Fruit fly (Drosophila melanogaster): ENCODE data around the gene Pdp1.
A peak's percentile ranks its signal among the peaks of the same experiment; 100 is the strongest.

Gene Pdp1

DNA sequence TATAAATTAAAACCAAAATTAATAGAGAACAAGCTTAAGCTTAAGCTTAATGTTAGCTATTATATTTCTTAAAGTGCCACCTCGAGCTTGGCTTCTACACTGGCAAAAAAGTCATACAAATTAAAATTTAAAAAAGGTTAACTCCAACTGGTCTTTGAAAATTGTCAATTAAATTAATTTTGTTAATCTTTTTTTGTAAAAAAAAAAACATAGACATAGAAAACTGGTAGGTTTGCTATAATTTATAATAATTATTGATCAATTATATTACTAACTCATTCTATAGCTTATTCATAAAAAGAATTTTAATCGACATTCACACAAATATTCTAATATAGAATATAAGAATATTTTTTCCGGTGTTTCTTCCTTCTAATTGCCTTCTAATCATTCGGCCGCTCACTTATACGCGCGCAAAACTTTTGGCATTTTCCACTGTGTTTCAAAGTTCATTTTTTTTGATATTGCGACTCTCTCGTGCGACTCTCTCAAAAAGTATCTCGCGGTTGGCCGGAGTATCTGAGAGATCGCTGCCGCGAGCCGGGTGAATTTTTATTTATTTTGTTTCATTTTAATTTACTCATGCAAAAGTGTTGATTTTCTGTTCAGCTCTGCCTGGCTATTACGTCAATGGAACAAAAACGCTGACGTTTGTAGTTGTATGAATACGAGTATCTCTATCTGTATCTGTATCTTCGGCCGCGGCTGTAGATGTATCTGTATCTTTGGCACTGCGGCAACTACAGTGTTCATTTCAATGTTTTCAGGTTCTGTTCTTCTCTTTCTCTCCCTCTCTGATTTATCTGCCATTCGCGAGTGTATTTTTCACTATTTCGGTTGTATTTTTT lies 11.2 kb downstream of the Pdp1 start (continued):
- TF ChIP-seq NK7.1 (GFP tag; optimal IDR thresholded peaks at IDR 0.05) (no peak), CG18476 (GFP tag; optimal IDR thresholded peaks at IDR 0.05) (peak; percentile 28), CG34422 (GFP tag; IDR thresholded peaks at IDR 0.05) (peak; percentile 52; the same call in 1 of the 3 replicates), NFAT (GFP tag; IDR thresholded peaks at IDR 0.05) (peak; percentile 17; the same call in 1 of the 2 replicates), fd3F (GFP tag; optimal IDR thresholded peaks at IDR 0.05) (peak; percentile 89), ind (GFP tag; optimal IDR thresholded peaks at IDR 0.05) (peak; percentile 80), so (GFP tag; IDR thresholded peaks at IDR 0.05) (peak; percentile 11; the same call in 1 of the 3 replicates)

DNA sequence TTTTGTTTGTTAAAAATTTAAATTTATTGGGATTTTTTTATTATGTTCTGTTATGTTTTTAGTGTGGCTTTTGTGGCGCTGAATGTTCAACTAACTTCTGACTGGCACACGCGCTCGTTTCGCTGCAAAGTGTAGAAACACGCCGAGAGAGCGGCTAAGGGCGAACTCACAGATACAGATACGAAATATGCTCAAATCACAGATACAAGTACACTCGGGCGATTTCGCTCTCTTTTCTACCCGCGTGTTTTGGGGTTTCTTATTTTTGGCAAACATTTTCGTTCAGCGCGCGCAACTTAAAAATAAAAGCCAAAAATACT lies 11.8 kb downstream of the Pdp1 start:
- peak; percentile 2 for TF ChIP-seq Deaf1 (tag; optimal IDR thresholded peaks at IDR 0.05)
- TF ChIP-seq CG16815 (GFP tag; optimal IDR thresholded peaks at IDR 0.05) = no peak
- TF ChIP-seq NK7.1 (GFP tag; optimal IDR thresholded peaks at IDR 0.05) = no peak
- TF ChIP-seq CG12769 (tag; optimal IDR thresholded peaks at IDR 0.05) = no peak
- TF ChIP-seq chinmo (GFP tag; IDR thresholded peaks at IDR 0.05; ENCODE audit: partially characterized antibody) = peak; percentile 33; the same call in 1 of the 4 replicates
- TF ChIP-seq CG11456 (GFP tag; IDR thresholded peaks at IDR 0.05) = peak; percentile 49; the same call in 1 of the 3 replicates
- peak in 1 of 2 experiments; percentile 60 for TF ChIP-seq Trl (optimal IDR thresholded peaks at IDR 0.05)
- no peak for TF ChIP-seq Trl (GFP tag; optimal IDR thresholded peaks at IDR 0.05)
- TF ChIP-seq CG18262 (tag; optimal IDR thresholded peaks at IDR 0.05) = no peak
- TF ChIP-seq CG3281 (GFP tag; optimal IDR thresholded peaks at IDR 0.05) = no peak
- 0 out of 3 replicates have a peak, but pooled peaks have one; percentile 27 for TF ChIP-seq otp (GFP tag; IDR thresholded peaks at IDR 0.05)
- TF ChIP-seq ab (GFP tag; optimal IDR thresholded peaks at IDR 0.05) = no peak
- no peak for TF ChIP-seq Mrtf (GFP tag; IDR thresholded peaks at IDR 0.05)
- peak; percentile 40; the same call in 1 of the 2 replicates for TF ChIP-seq NFAT (GFP tag; IDR thresholded peaks at IDR 0.05)
- no peak for TF ChIP-seq CG10321 (GFP tag; IDR thresholded peaks at IDR 0.05)
- TF ChIP-seq cg (GFP tag; optimal IDR thresholded peaks at IDR 0.05) = peak; percentile 51
- TF ChIP-seq Awh (GFP tag; IDR thresholded peaks at IDR 0.05) = 0 out of 2 replicates have a peak, but pooled peaks have one; percentile 5
- TF ChIP-seq CG17912 (GFP tag; optimal IDR thresholded peaks at IDR 0.05) = no peak
- TF ChIP-seq psq (GFP tag; optimal IDR thresholded peaks at IDR 0.05) = no peak
- peak; percentile 56 for TF ChIP-seq Ets65A (GFP tag)
- no peak for TF ChIP-seq Dfd (GFP tag; optimal IDR thresholded peaks at IDR 0.05)
- no peak for TF ChIP-seq CG9437 (GFP tag; optimal IDR thresholded peaks at IDR 0.05)
- no peak for TF ChIP-seq luna (GFP tag; optimal IDR thresholded peaks at IDR 0.05)
- no peak for TF ChIP-seq ham (GFP tag; IDR thresholded peaks at IDR 0.05)

DNA sequence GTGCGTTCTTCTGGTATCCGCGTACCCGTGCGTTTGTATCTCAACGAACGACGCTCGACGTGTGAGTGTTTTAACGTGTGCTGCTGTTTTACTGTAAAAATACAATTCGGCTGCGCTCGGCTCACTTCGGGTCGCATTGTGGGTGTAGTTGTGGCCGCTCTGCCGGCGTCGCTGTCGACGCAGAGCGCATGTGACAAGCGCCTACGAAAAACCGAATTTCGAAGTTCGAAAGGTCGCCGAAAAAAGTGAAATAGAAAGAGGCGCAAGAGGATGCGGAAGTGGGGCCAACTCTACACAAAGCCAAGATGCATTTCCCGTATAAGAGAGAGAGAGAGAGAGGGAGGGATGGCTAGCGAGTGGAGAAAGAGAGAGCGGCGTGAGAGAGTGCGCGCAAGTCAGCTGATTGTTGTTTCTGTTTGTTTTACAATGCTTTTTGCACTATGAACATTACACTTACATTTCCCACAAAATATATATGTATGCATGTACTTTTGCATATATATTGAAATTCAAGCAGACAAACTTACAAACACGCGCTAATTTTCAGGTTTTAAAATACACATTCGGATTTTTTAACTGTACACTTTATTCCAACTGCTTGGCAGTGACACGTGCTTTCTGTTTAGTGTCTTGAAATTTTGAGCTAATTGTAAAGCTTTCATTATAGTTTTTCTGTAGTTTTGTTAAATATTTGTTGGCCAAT lies 12.3 kb downstream of the Pdp1 start:
- TF ChIP-seq zf30C (GFP tag; optimal IDR thresholded peaks at IDR 0.05) (peak; percentile 50), CG17186 (GFP tag; optimal IDR thresholded peaks at IDR 0.05) (peak; percentile 71), kah (GFP tag; optimal IDR thresholded peaks at IDR 0.05) (peak; percentile 91), CG1832 (GFP tag; optimal IDR thresholded peaks at IDR 0.05) (no peak), ranshi (GFP tag; IDR thresholded peaks at IDR 0.05) (no peak; the same call in 1 of the 2 replicates), MBD-R2 (GFP tag; IDR thresholded peaks at IDR 0.05) (no peak), CG15011 (GFP tag; optimal IDR thresholded peaks at IDR 0.05) (peak; percentile 63), Taf1 (GFP tag; IDR thresholded peaks at IDR 0.05) (no peak), BtbVII (GFP tag; optimal IDR thresholded peaks at IDR 0.05) (peak; percentile 91), CG6272 (GFP tag; IDR thresholded peaks at IDR 0.05) (no peak), Spps (tag; optimal IDR thresholded peaks at IDR 0.05) (peak; percentile 60), ems (GFP tag; optimal IDR thresholded peaks at IDR 0.05) (peak; percentile 14), CG14710 (tag; optimal IDR thresholded peaks at IDR 0.05) (peak; percentile 39), CG11398 (GFP tag; optimal IDR thresholded peaks at IDR 0.05) (no peak), HLH4C (GFP tag; IDR thresholded peaks at IDR 0.05; ENCODE audit: partially characterized antibody) (0 out of 3 replicates have a peak, but pooled peaks have one; percentile 9), Blimp-1 (GFP tag; optimal IDR thresholded peaks at IDR 0.05) (peak; percentile 44), CG6683 (GFP tag; optimal IDR thresholded peaks at IDR 0.05) (peak; percentile 59), grn (GFP tag; optimal IDR thresholded peaks at IDR 0.05) (peak; percentile 13)
